Fruit fly (Drosophila melanogaster) whole organism, embryonic: Measurements from ENCODE around the gene CG5986.

ENCODE experiments used
- ATbp ChIP-seq: fragments of 200-800 bp; sonication (Bioruptor generic); optimal IDR thresholded peaks from 2 replicates; lab custom pipeline; 2017; ENCODE audit warnings: missing biosample characterization, mild to moderate bottlenecking, missing genetic modification characterization, missing genetic modification reagents
- Atf-2 ChIP-seq: fragments of 200-800 bp; sonication (Bioruptor generic); optimal IDR thresholded peaks from 2 replicates; lab custom pipeline; 2016; ENCODE audit warnings: missing biosample characterization, missing genetic modification characterization
- Awh ChIP-seq: fragments of 200-800 bp; sonication (Bioruptor generic); IDR thresholded peaks from 2 replicates; pipeline ENCODE4, ENCODE4 v1.3.6; 2022; ENCODE audit warnings: missing biosample characterization, missing genetic modification characterization
- BEAF-32 ChIP-seq: fragments of 200-800 bp; sonication (Bioruptor generic); optimal IDR thresholded peaks from 3 replicates; lab custom pipeline; 2017; ENCODE audit warnings: missing biosample characterization, missing genetic modification characterization, mild to moderate bottlenecking, moderate library complexity, missing genetic modification reagents
- CG10209 ChIP-seq: fragments of 200-800 bp; sonication (Bioruptor generic); optimal IDR thresholded peaks from 3 replicates; lab custom pipeline; 2017; ENCODE audit warnings: missing biosample characterization, mild to moderate bottlenecking, missing genetic modification characterization, missing genetic modification reagents
- CG12236 ChIP-seq: fragments of 200-800 bp; sonication (Bioruptor generic); optimal IDR thresholded peaks from 2 replicates; lab custom pipeline; 2016; ENCODE audit warnings: missing biosample characterization, missing genetic modification characterization
- CG14965 ChIP-seq: fragments of 200-800 bp; sonication (Bioruptor generic); optimal IDR thresholded peaks from 2 replicates; lab custom pipeline; 2016; ENCODE audit warnings: missing biosample characterization, missing genetic modification characterization, borderline replicate concordance
- CG15269 ChIP-seq: fragments of 200-800 bp; sonication (Bioruptor generic); optimal IDR thresholded peaks from 2 replicates; lab custom pipeline; 2018; ENCODE audit warnings: missing biosample characterization, mild to moderate bottlenecking, missing genetic modification characterization, moderate library complexity
- CG16813 ChIP-seq: fragments of 200-800 bp; sonication (Bioruptor generic); IDR thresholded peaks from 3 replicates; pipeline ENCODE4 v1.3.6; 2022; ENCODE audit warnings: missing biosample characterization, missing genetic modification characterization; ENCODE audit not compliant: partially characterized antibody
- CG17829 ChIP-seq: fragments of 200-800 bp; optimal IDR thresholded peaks from 2 replicates; lab custom pipeline; 2019; ENCODE audit warnings: missing biosample characterization, mild to moderate bottlenecking, missing genetic modification characterization, moderate library complexity
- CG18011 ChIP-seq: fragments of 200-800 bp; sonication (Bioruptor generic); optimal IDR thresholded peaks from 2 replicates; lab custom pipeline; 2017; ENCODE audit warnings: missing biosample characterization, missing genetic modification characterization, mild to moderate bottlenecking, moderate library complexity, missing genotype
- CG18476 ChIP-seq: fragments of 200-800 bp; sonication (Bioruptor generic); optimal IDR thresholded peaks from 2 replicates; lab custom pipeline; 2016; ENCODE audit warnings: missing biosample characterization, mild to moderate bottlenecking, missing genetic modification characterization
- CG30020 ChIP-seq: fragments of 200-800 bp; optimal IDR thresholded peaks from 2 replicates; lab custom pipeline; 2019; ENCODE audit warnings: missing biosample characterization, mild to moderate bottlenecking, missing genetic modification characterization, moderate library complexity
- CG3065 ChIP-seq: fragments of 200-800 bp; sonication (Bioruptor generic); optimal IDR thresholded peaks from 2 replicates; lab custom pipeline; 2016; ENCODE audit warnings: missing biosample characterization, missing genetic modification characterization
- CG7357 ChIP-seq: fragments of 200-800 bp; sonication (Bioruptor generic); IDR thresholded peaks from 3 replicates; pipeline ENCODE4 v1.3.6; 2022; ENCODE audit warnings: missing biosample characterization, missing genetic modification characterization
- CG9932 ChIP-seq: fragments of 200-800 bp; sonication (Bioruptor generic); IDR thresholded peaks from 2 replicates; pipeline ENCODE4 v1.3.6; 2022; ENCODE audit warnings: missing biosample characterization, missing genetic modification characterization
- CHES-1-like ChIP-seq: fragments of 200-800 bp; sonication (Bioruptor generic); optimal IDR thresholded peaks from 2 replicates; lab custom pipeline; 2016; ENCODE audit warnings: missing biosample characterization, missing genetic modification characterization
- CkIIα-i1 ChIP-seq: fragments of 200-800 bp; sonication (Bioruptor generic); IDR thresholded peaks from 2 replicates; pipeline ENCODE4 v1.3.6; 2022; ENCODE audit warnings: missing biosample characterization, missing genetic modification characterization
- H15 ChIP-seq: fragments of 200-800 bp; sonication (Bioruptor generic); IDR thresholded peaks from 3 replicates; pipeline ENCODE4 v1.3.6; 2022; ENCODE audit warnings: missing biosample characterization, missing genetic modification characterization
- H2.0 ChIP-seq: fragments of 200-800 bp; sonication (Bioruptor generic); IDR thresholded peaks from 2 replicates; pipeline ENCODE4 v1.3.6; 2022; ENCODE audit warnings: missing biosample characterization, missing genetic modification characterization
- HHEX ChIP-seq: fragments of 200-800 bp; sonication (Bioruptor generic); optimal IDR thresholded peaks from 3 replicates; lab custom pipeline; 2017; ENCODE audit warnings: missing biosample characterization, mild to moderate bottlenecking, missing genetic modification characterization, missing genetic modification reagents
- Hr78 ChIP-seq, 2 experiments: fragments of 200-800 bp in 1 of 2; fragments of >200 bp in 1 of 2; sonication (Bioruptor generic) in 1 of 2; optimal IDR thresholded peaks; 2 replicates each; lab custom pipeline; 2017 to 2019; ENCODE audit warnings: missing biosample characterization in 2 of 2, missing genetic modification characterization in 2 of 2, mild to moderate bottlenecking in 1 of 2, moderate library complexity in 1 of 2
- MBD-R2 ChIP-seq: fragments of 200-800 bp; sonication (Bioruptor generic); IDR thresholded peaks from 2 replicates; pipeline ENCODE4 v1.3.6; 2022; ENCODE audit warnings: missing biosample characterization, missing genetic modification characterization
- Mrtf ChIP-seq: fragments of 200-800 bp; sonication (Bioruptor generic); IDR thresholded peaks from 3 replicates; pipeline ENCODE4 v1.3.6; 2022; ENCODE audit warnings: missing biosample characterization, missing genetic modification characterization
- Myb ChIP-seq: fragments of 200-800 bp; sonication (Bioruptor generic); optimal IDR thresholded peaks from 2 replicates; lab custom pipeline; 2016; ENCODE audit warnings: missing biosample characterization, missing genetic modification characterization
- NC2β ChIP-seq: fragments of 200-800 bp; sonication (Bioruptor generic); optimal IDR thresholded peaks from 2 replicates; lab custom pipeline; 2016; ENCODE audit warnings: missing biosample characterization, missing genetic modification characterization
- Nf-YA ChIP-seq: fragments of 200-800 bp; sonication (Bioruptor generic); IDR thresholded peaks from 2 replicates; pipeline ENCODE4 v1.3.6; 2022; ENCODE audit warnings: missing biosample characterization, missing genetic modification characterization
- Six4 ChIP-seq: fragments of 200-800 bp; sonication (Bioruptor generic); optimal IDR thresholded peaks from 2 replicates; lab custom pipeline; 2016; ENCODE audit warnings: missing biosample characterization, missing genetic modification characterization
- Usf ChIP-seq: fragments of 200-800 bp; sonication (Bioruptor generic); optimal IDR thresholded peaks from 2 replicates; lab custom pipeline; 2017; ENCODE audit warnings: missing genotype, missing biosample characterization, missing genetic modification characterization
- az2 ChIP-seq: fragments of 200-800 bp; sonication (Bioruptor generic); optimal IDR thresholded peaks from 3 replicates; lab custom pipeline; 2016; ENCODE audit warnings: missing biosample characterization, missing genetic modification characterization
- crc ChIP-seq: fragments of 200-800 bp; sonication (Bioruptor generic); optimal IDR thresholded peaks from 2 replicates; lab custom pipeline; 2016; ENCODE audit warnings: missing biosample characterization, missing genetic modification characterization
- crp ChIP-seq, 2 experiments: fragments of 200-800 bp; sonication (Bioruptor generic); optimal IDR thresholded peaks; 2 replicates in 1 of 2; 3 replicates in 1 of 2; lab custom pipeline; 2017; ENCODE audit warnings: missing biosample characterization in 2 of 2, missing genetic modification characterization in 2 of 2, mild to moderate bottlenecking in 1 of 2, moderate library complexity in 1 of 2
- dati ChIP-seq: fragments of 200-800 bp; sonication (Bioruptor generic); IDR thresholded peaks from 2 replicates; pipeline ENCODE4 v1.3.6; 2022; ENCODE audit warnings: missing biosample characterization, missing genetic modification characterization
- eve ChIP-seq, 2 experiments: fragments of >200 bp; optimal IDR thresholded peaks; 2 replicates each; lab custom pipeline; 2017; ENCODE audit warnings: missing biosample characterization in 2 of 2, missing genetic modification characterization in 2 of 2
- h ChIP-seq: fragments of >200 bp; optimal IDR thresholded peaks from 2 replicates; lab custom pipeline; 2017
- hb ChIP-seq: fragments of 200-800 bp; sonication (Bioruptor generic); IDR thresholded peaks from 3 replicates; pipeline ENCODE4 v1.3.6; 2022; ENCODE audit warnings: missing biosample characterization, missing genetic modification characterization; ENCODE audit not compliant: partially characterized antibody
- jing ChIP-seq: fragments of 200-800 bp; sonication (Bioruptor generic); optimal IDR thresholded peaks from 2 replicates; lab custom pipeline; 2018; ENCODE audit warnings: missing biosample characterization, mild to moderate bottlenecking, missing genetic modification characterization
- kay ChIP-seq: fragments of 200-800 bp; sonication (Bioruptor generic); optimal IDR thresholded peaks from 2 replicates; lab custom pipeline; 2016; ENCODE audit warnings: missing biosample characterization, missing genetic modification characterization
- lilli ChIP-seq: fragments of 200-800 bp; sonication (Bioruptor generic); optimal IDR thresholded peaks from 3 replicates; lab custom pipeline; 2016; ENCODE audit warnings: missing biosample characterization, missing genetic modification characterization
- lov ChIP-seq, 2 experiments: fragments of 200-800 bp in 1 of 2; fragments of >200 bp in 1 of 2; sonication (Bioruptor generic) in 1 of 2; IDR thresholded peaks in 1 of 2; optimal IDR thresholded peaks in 1 of 2; 2 replicates in 1 of 2; 3 replicates in 1 of 2; pipeline versions ENCODE4 v1.3.6 to Lab custom; 2017 to 2022; ENCODE audit warnings: missing biosample characterization in 1 of 2, missing genetic modification characterization in 1 of 2
- maf-S ChIP-seq: fragments of 200-800 bp; sonication (Bioruptor generic); optimal IDR thresholded peaks from 2 replicates; lab custom pipeline; 2016; ENCODE audit warnings: missing biosample characterization, missing genetic modification characterization
- pros ChIP-seq: fragments of 200-800 bp; sonication (Bioruptor generic); optimal IDR thresholded peaks from 3 replicates; lab custom pipeline; 2019; ENCODE audit warnings: missing biosample characterization, mild to moderate bottlenecking, missing genetic modification characterization, moderate library complexity
- row ChIP-seq: fragments of 200-800 bp; sonication (Bioruptor generic); IDR thresholded peaks from 3 replicates; pipeline ENCODE4 v1.3.6; 2022; ENCODE audit warnings: missing biosample characterization, missing genetic modification characterization
- sd ChIP-seq: fragments of 200-800 bp; sonication (Bioruptor generic); optimal IDR thresholded peaks from 3 replicates; lab custom pipeline; 2018; ENCODE audit warnings: missing biosample characterization, mild to moderate bottlenecking, missing genetic modification characterization, moderate library complexity
- tgo ChIP-seq: fragments of 200-800 bp; sonication (Bioruptor generic); IDR thresholded peaks from 3 replicates; pipeline ENCODE4 v1.3.6; 2022; ENCODE audit warnings: missing biosample characterization, missing genetic modification characterization
- toy ChIP-seq: fragments of 200-800 bp; sonication (Bioruptor generic); IDR thresholded peaks from 2 replicates; pipeline ENCODE4 v1.3.6; 2022; ENCODE audit warnings: missing biosample characterization, missing genetic modification characterization
- usp ChIP-seq: fragments of >200 bp; optimal IDR thresholded peaks from 2 replicates; lab custom pipeline; 2017; ENCODE audit warnings: missing biosample characterization, missing genetic modification characterization
- zen2 ChIP-seq: fragments of 200-800 bp; sonication (Bioruptor generic); IDR thresholded peaks from 3 replicates; pipeline ENCODE4 v1.3.6; 2022; ENCODE audit warnings: missing biosample characterization, missing genetic modification characterization; ENCODE audit not compliant: partially characterized antibody

Gene CG5986

DNA sequence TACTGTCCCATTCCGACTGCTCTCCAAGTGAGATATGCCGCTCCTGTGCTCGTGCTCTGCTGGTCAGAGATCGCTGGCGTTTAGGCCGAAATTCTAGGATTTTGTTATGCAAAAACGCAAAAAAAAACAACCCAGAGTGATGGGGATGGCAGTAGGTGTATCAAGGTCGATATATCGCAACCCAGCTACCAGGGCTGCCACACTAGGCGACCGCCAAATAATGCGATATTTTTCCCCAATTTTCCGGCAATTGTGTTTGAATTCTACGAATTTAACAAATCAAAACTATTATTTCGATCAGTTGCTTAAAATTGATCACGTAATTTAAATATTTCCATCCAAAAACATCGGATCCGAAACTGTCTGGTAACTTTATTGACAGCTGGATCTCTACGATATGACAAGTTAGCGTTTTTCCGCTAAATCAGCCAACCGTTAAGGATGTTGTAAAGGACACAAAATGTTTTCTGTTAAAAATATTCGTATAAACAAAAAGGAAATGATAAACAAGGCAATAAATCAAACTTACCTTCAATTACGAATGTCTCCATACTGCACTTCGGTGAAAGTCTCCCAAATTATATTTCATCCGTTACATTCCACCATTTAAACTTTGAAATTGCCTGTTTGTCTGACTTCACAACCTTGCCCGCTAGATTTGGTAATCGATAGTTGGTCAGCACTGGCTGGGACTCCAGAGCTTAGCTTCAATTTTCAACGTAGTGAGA is 9.9 kb upstream of the CG5986 start, which contains the start of gene spas (continued):
- TF ChIP-seq CG18011 (GFP tag; lab: Kevin White, UChicago): peak; percentile 25
- TF ChIP-seq maf-S (GFP tag; lab: Kevin White, UChicago): peak; percentile 30
- peak; percentile 74 for TF ChIP-seq lilli (GFP tag; lab: Kevin White, UChicago)
- TF ChIP-seq CG17829 (tag; lab: Kevin White, UChicago): peak; percentile 62
- peak; percentile 57; the same call in 1 of the 2 replicates for TF ChIP-seq H2.0 (GFP tag; lab: Robert Waterston, UW)
- TF ChIP-seq Usf (GFP tag; lab: Kevin White, UChicago): peak; percentile 26
- TF ChIP-seq toy (GFP tag; lab: Robert Waterston, UW): peak; percentile 36; the same call in 1 of the 2 replicates
- TF ChIP-seq CG15269 (tag; lab: Kevin White, UChicago): no peak
- peak; percentile 52; the same call in 1 of the 3 replicates for TF ChIP-seq Mrtf (GFP tag; lab: Robert Waterston, UW)
- no peak for TF ChIP-seq NC2β (GFP tag; lab: Kevin White, UChicago)
- TF ChIP-seq sd (tag; lab: Kevin White, UChicago): no peak
- TF ChIP-seq CG14965: no peak
- TF ChIP-seq CG3065 (GFP tag; lab: Kevin White, UChicago): peak; percentile 57
- peak; percentile 57 for TF ChIP-seq az2 (GFP tag; lab: Kevin White, UChicago)
- TF ChIP-seq Nf-YA (GFP tag; lab: Robert Waterston, UW): no peak
- no peak for TF ChIP-seq CG12236 (GFP tag; lab: Kevin White, UChicago)
- peak; percentile 44 for TF ChIP-seq HHEX (GFP tag; lab: Kevin White, UChicago)
- peak; percentile 59 for TF ChIP-seq Atf-2 (GFP tag; lab: Kevin White, UChicago)
- TF ChIP-seq CG9932 (GFP tag; lab: Robert Waterston, UW): peak; percentile 91
- peak; percentile 96 for TF ChIP-seq BEAF-32 (GFP tag; lab: Kevin White, UChicago)
- peak; percentile 16 for TF ChIP-seq crc
- TF ChIP-seq Awh (GFP tag; lab: Robert Waterston, UW): 0 out of 2 replicates have a peak, but pooled peaks have one; percentile 25
- peak; percentile 23; the same call in 1 of the 2 replicates for TF ChIP-seq dati (GFP tag; lab: Robert Waterston, UW)
- no peak for TF ChIP-seq h (lab: Kevin White, UChicago)
- no peak for TF ChIP-seq usp (GFP tag; lab: Kevin White, UChicago)
- TF ChIP-seq CkIIα-i1 (GFP tag; lab: Robert Waterston, UW): no peak
- peak; percentile 93 for TF ChIP-seq row (GFP tag; lab: Robert Waterston, UW)
- peak; percentile 49 for TF ChIP-seq Six4 (GFP tag; lab: Kevin White, UChicago)
- TF ChIP-seq crp (GFP tag; optimal IDR thresholded peaks at IDR 0.05; lab: Kevin White, UChicago): peak in 1 of 2 experiments; percentile 81
- no peak for TF ChIP-seq pros (GFP tag; lab: Kevin White, UChicago)
- peak; percentile 80 for TF ChIP-seq zen2 (GFP tag; lab: Robert Waterston, UW)
- TF ChIP-seq hb (GFP tag; lab: Robert Waterston, UW): peak; percentile 92
- peak; percentile 68; the same call in 2 of the 3 replicates for TF ChIP-seq H15 (GFP tag; lab: Robert Waterston, UW)
- TF ChIP-seq MBD-R2 (GFP tag; lab: Robert Waterston, UW): peak; percentile 87
- no peak for TF ChIP-seq Hr78 (GFP tag; optimal IDR thresholded peaks at IDR 0.05; lab: Kevin White, UChicago)
- TF ChIP-seq lov (optimal IDR thresholded peaks at IDR 0.05; lab: Kevin White, UChicago): no peak
- TF ChIP-seq lov (GFP tag; IDR thresholded peaks at IDR 0.05; lab: Robert Waterston, UW): peak; percentile 66; the same call in 1 of the 3 replicates
- peak; percentile 98 for TF ChIP-seq CG16813 (GFP tag; lab: Robert Waterston, UW)
- peak; percentile 75 for TF ChIP-seq tgo (GFP tag; lab: Robert Waterston, UW)
- TF ChIP-seq Myb (GFP tag; lab: Kevin White, UChicago): peak; percentile 91
- TF ChIP-seq kay: peak; percentile 30
- TF ChIP-seq eve (GFP tag; optimal IDR thresholded peaks at IDR 0.05; lab: Kevin White, UChicago): no peak
- peak; percentile 77 for TF ChIP-seq CHES-1-like (GFP tag; lab: Kevin White, UChicago)
- TF ChIP-seq jing (GFP tag; lab: Kevin White, UChicago): no peak
- peak; percentile 66; the same call in 2 of the 3 replicates for TF ChIP-seq CG7357 (GFP tag; lab: Robert Waterston, UW)
- TF ChIP-seq CG30020 (tag; lab: Kevin White, UChicago): peak; percentile 65
- TF ChIP-seq CG10209 (GFP tag; lab: Kevin White, UChicago): peak; percentile 55
- peak; percentile 43 for TF ChIP-seq CG18476 (GFP tag; lab: Kevin White, UChicago)
- TF ChIP-seq ATbp: no peak
